Fruit fly (Drosophila melanogaster): Measurements from ENCODE around the gene S1P.

The S1P gene

dm6 chr3L:21635208-21635607 lies 18.0 kb upstream of the S1P start, which contains the start of gene ORMDL (continued):
- TF ChIP-seq cg (GFP tag; optimal IDR thresholded peaks at IDR 0.05) (no peak), CG12219 (GFP tag; optimal IDR thresholded peaks at IDR 0.05) (no peak), MTF-1 (GFP tag; optimal IDR thresholded peaks at IDR 0.05; ENCODE audit: borderline replicate concordance) (no peak), CG16863 (GFP tag; optimal IDR thresholded peaks at IDR 0.05) (no peak), Myb (GFP tag; optimal IDR thresholded peaks at IDR 0.05) (no peak), NC2α (GFP tag; optimal IDR thresholded peaks at IDR 0.05) (no peak), ssp (GFP tag; IDR thresholded peaks at IDR 0.05) (no peak), trh (GFP tag; optimal IDR thresholded peaks at IDR 0.05) (no peak), pzg (GFP tag; optimal IDR thresholded peaks at IDR 0.05) (peak; percentile 28), seq (GFP tag; IDR thresholded peaks at IDR 0.05) (no peak), lilli (GFP tag; optimal IDR thresholded peaks at IDR 0.05) (no peak), dati (GFP tag; IDR thresholded peaks at IDR 0.05) (no peak), trem (tag; optimal IDR thresholded peaks at IDR 0.05) (no peak), Rfx (GFP tag; IDR thresholded peaks at IDR 0.05) (no peak), slou (GFP tag; optimal IDR thresholded peaks at IDR 0.05) (no peak), CG8089 (GFP tag; optimal IDR thresholded peaks at IDR 0.05) (no peak), Stat92E (GFP tag; optimal IDR thresholded peaks at IDR 0.05) (no peak), CG6272 (GFP tag; IDR thresholded peaks at IDR 0.05) (no peak), CG18011 (GFP tag; optimal IDR thresholded peaks at IDR 0.05) (no peak), CG17568 (GFP tag; optimal IDR thresholded peaks at IDR 0.05) (no peak), lola (GFP tag; optimal IDR thresholded peaks at IDR 0.05) (no peak), nmo (GFP tag; optimal IDR thresholded peaks at IDR 0.05) (peak; percentile 1), ranshi (GFP tag; IDR thresholded peaks at IDR 0.05) (no peak), zen (tag; optimal IDR thresholded peaks at IDR 0.05) (peak; percentile 28), h (optimal IDR thresholded peaks at IDR 0.05) (no peak), C15 (GFP tag; IDR thresholded peaks at IDR 0.05) (no peak), CG10431 (GFP tag; optimal IDR thresholded peaks at IDR 0.05) (no peak), CG8290 (GFP tag; optimal IDR thresholded peaks at IDR 0.05) (no peak), CG8290 (tag; optimal IDR thresholded peaks at IDR 0.05) (no peak), Sin3A (optimal IDR thresholded peaks at IDR 0.05) (peak; percentile 4), CG2116 (GFP tag; optimal IDR thresholded peaks at IDR 0.05) (no peak), Fer1 (GFP tag; optimal IDR thresholded peaks at IDR 0.05) (no peak), crc (GFP tag; optimal IDR thresholded peaks at IDR 0.05) (no peak)

dm6 chr3L:21634152-21634689 lies 17.0 kb upstream of the S1P start, which contains the start of gene MED1:
TSS of gene MED1 (minus strand) at chr3L:21634446.
- peak; percentile 14 for TF ChIP-seq CG2712 (tag; optimal IDR thresholded peaks at IDR 0.05)
- TF ChIP-seq CG3847 (GFP tag; IDR thresholded peaks at IDR 0.05), result peak; percentile 40
- TF ChIP-seq CG17829 (tag; optimal IDR thresholded peaks at IDR 0.05), result peak; percentile 30
- peak; percentile 59 for TF ChIP-seq CG12659 (GFP tag; optimal IDR thresholded peaks at IDR 0.05)
- TF ChIP-seq slbo (GFP tag; IDR thresholded peaks at IDR 0.05), result 0 out of 2 replicates have a peak, but pooled peaks have one; percentile 39
- peak; percentile 0 for TF ChIP-seq CG10979 (tag; optimal IDR thresholded peaks at IDR 0.05)
- peak; percentile 57 for TF ChIP-seq MBD-R2 (GFP tag; IDR thresholded peaks at IDR 0.05)
- no peak for TF ChIP-seq CG11695 (GFP tag; IDR thresholded peaks at IDR 0.05)
- TF ChIP-seq CG30020 (tag; optimal IDR thresholded peaks at IDR 0.05), result peak; percentile 92
- TF ChIP-seq CG9797 (GFP tag; optimal IDR thresholded peaks at IDR 0.05), result peak; percentile 73
- no peak for TF ChIP-seq emc (GFP tag; optimal IDR thresholded peaks at IDR 0.05)
- no peak for TF ChIP-seq CG7372 (GFP tag; IDR thresholded peaks at IDR 0.05)
- TF ChIP-seq nerfin-1 (tag; optimal IDR thresholded peaks at IDR 0.05), result peak; percentile 11
- no peak for TF ChIP-seq CG31388 (GFP tag; optimal IDR thresholded peaks at IDR 0.05)
- TF ChIP-seq Opbp (GFP tag; IDR thresholded peaks at IDR 0.05; ENCODE audit: partially characterized antibody), result 0 out of 3 replicates have a peak, but pooled peaks have one; percentile 14
- peak; percentile 15 for TF ChIP-seq grau (tag; optimal IDR thresholded peaks at IDR 0.05)
- TF ChIP-seq CG9817 (tag; optimal IDR thresholded peaks at IDR 0.05), result peak; percentile 24
- TF ChIP-seq CG32767 (GFP tag; IDR thresholded peaks at IDR 0.05), result no peak
- peak; percentile 29 for TF ChIP-seq zen (tag; optimal IDR thresholded peaks at IDR 0.05)
- peak; percentile 70 for TF ChIP-seq YL-1 (GFP tag; optimal IDR thresholded peaks at IDR 0.05)
- peak; percentile 3 for TF ChIP-seq CG2120 (GFP tag; optimal IDR thresholded peaks at IDR 0.05)
